Worm (Caenorhabditis elegans): ENCODE measurements around the gene rars-2.

The rars-2 gene

ce11 chrII:6125259-6125658 lies at the start of gene rars-2:
Gene rars-2 (plus strand): TSS chrII:6125559.
- TF ChIP-seq lin-38 (GFP tag; IDR thresholded peaks at IDR 0.05): peak; percentile 34; the same call in 1 of the 2 replicates
- no peak for TF ChIP-seq snpc-4 (tag; optimal IDR thresholded peaks at IDR 0.05)
- TF ChIP-seq arid-1 (GFP tag; conservative IDR thresholded peaks at IDR 0.05): no peak; the same call in 1 of the 2 replicates
- TF ChIP-seq R02D3.7 (tag; optimal IDR thresholded peaks at IDR 0.05): no peak
- TF ChIP-seq fos-1 (tag; optimal IDR thresholded peaks at IDR 0.05): no peak
- TF ChIP-seq ces-1 (GFP tag; optimal IDR thresholded peaks at IDR 0.05): no peak

ce11 chrII:6077604-6078003 lies 47.8 kb upstream of the rars-2 start, which contains the start of gene H12I13.6:
Gene H12I13.6 (plus strand): TSS chrII:6077904.
- TF ChIP-seq tag-97 (GFP tag; IDR thresholded peaks at IDR 0.05) (no peak), unc-62 (GFP tag; optimal IDR thresholded peaks at IDR 0.05 in 1 of 2) (peak in 1 of 2 experiments; percentile 20), unc-62 (tag; optimal IDR thresholded peaks at IDR 0.05) (no peak)

- no peak for TF ChIP-seq T20F7.1 (GFP tag; optimal IDR thresholded peaks at IDR 0.05)
- TF ChIP-seq mxl-2 (GFP tag; conservative IDR thresholded peaks at IDR 0.05): no peak
- TF ChIP-seq cey-2 (tag; optimal IDR thresholded peaks at IDR 0.05; ENCODE audit: borderline replicate concordance, insufficient read depth): no peak
- TF ChIP-seq dmd-6 (GFP tag; IDR thresholded peaks at IDR 0.05): no peak
- no peak for TF ChIP-seq Y105C5A.15 (GFP tag; IDR thresholded peaks at IDR 0.05)
- no peak for TF ChIP-seq ces-1 (GFP tag; optimal IDR thresholded peaks at IDR 0.05)
- no peak for TF ChIP-seq fos-1 (tag; optimal IDR thresholded peaks at IDR 0.05)
- no peak for TF ChIP-seq zip-11 (GFP tag; IDR thresholded peaks at IDR 0.05)
- TF ChIP-seq ZK546.5 (tag; optimal IDR thresholded peaks at IDR 0.05): no peak
- no peak for TF ChIP-seq ceh-28 (tag; optimal IDR thresholded peaks at IDR 0.05)
- no peak for TF ChIP-seq nhr-48 (tag; optimal IDR thresholded peaks at IDR 0.05)
- no peak for TF ChIP-seq nhr-102 (tag; optimal IDR thresholded peaks at IDR 0.05)
- TF ChIP-seq zfp-2 (tag; optimal IDR thresholded peaks at IDR 0.05): no peak
- TF ChIP-seq nhr-42 (GFP tag; IDR thresholded peaks at IDR 0.05): no peak
- TF ChIP-seq R02D3.7 (tag; optimal IDR thresholded peaks at IDR 0.05): no peak
- TF ChIP-seq T26A8.4 (GFP tag; IDR thresholded peaks at IDR 0.05): no peak
- no peak for TF ChIP-seq ceh-44 (GFP tag; IDR thresholded peaks at IDR 0.05)
- TF ChIP-seq hmg-1.1 (GFP tag; IDR thresholded peaks at IDR 0.05): no peak
- no peak for TF ChIP-seq tag-97 (GFP tag; IDR thresholded peaks at IDR 0.05)
These were observed 44.6 kb upstream of the rars-2 start, which contains the start of gene fbf-1 for ce11 chrII:6080743-6081142. Gene fbf-1 (minus strand): TSS chrII:6080843.

ce11 chrII:6082620-6083019 lies 42.7 kb upstream of the rars-2 start, which contains the start of gene F21H12.3:
Gene F21H12.3 (plus strand): TSS chrII:6082920.
- TF ChIP-seq spr-1 (tag; optimal IDR thresholded peaks at IDR 0.05) (no peak), gei-8 (GFP tag; optimal IDR thresholded peaks at IDR 0.05) (no peak), ZK337.2 (GFP tag; IDR thresholded peaks at IDR 0.05) (no peak), snpc-1.2 (GFP tag; IDR thresholded peaks at IDR 0.05) (no peak), ama-1 (optimal IDR thresholded peaks at IDR 0.05) (no peak), fos-1 (tag; optimal IDR thresholded peaks at IDR 0.05) (no peak), lir-3 (tag; optimal IDR thresholded peaks at IDR 0.05) (no peak), F44E2.7 (GFP tag; IDR thresholded peaks at IDR 0.05) (no peak), dve-1 (tag; optimal IDR thresholded peaks at IDR 0.05; ENCODE audit: insufficient read depth) (no peak), dpl-1 (GFP tag; optimal IDR thresholded peaks at IDR 0.05) (no peak), nhr-10 (tag; optimal IDR thresholded peaks at IDR 0.05) (no peak), set-16 (GFP tag; IDR thresholded peaks at IDR 0.05) (no peak), hlh-11 (tag; optimal IDR thresholded peaks at IDR 0.05) (no peak), madf-9 (GFP tag; conservative IDR thresholded peaks at IDR 0.05) (no peak), fkh-10 (GFP tag; optimal IDR thresholded peaks at IDR 0.05) (no peak), lin-1 (GFP tag; IDR thresholded peaks at IDR 0.05) (no peak), egl-27 (tag; optimal IDR thresholded peaks at IDR 0.05) (no peak), ctbp-1 (GFP tag; IDR thresholded peaks at IDR 0.05) (no peak)
